Fruit fly (Drosophila melanogaster) whole organism, embryonic: ENCODE data around the gene Nep2.

Experiments
- CG10267 ChIP-seq: fragments of 200-800 bp; sonication (Bioruptor generic); optimal IDR thresholded peaks from 2 replicates; lab custom pipeline; 2018; ENCODE audit warnings: missing biosample characterization, mild to moderate bottlenecking, missing genetic modification characterization, moderate library complexity
- CG10366 ChIP-seq: fragments of 200-800 bp; sonication (Bioruptor generic); IDR thresholded peaks from 2 replicates; pipeline ENCODE4 v1.3.6; 2022; ENCODE audit warnings: missing biosample characterization, missing genetic modification characterization
- CG10462 ChIP-seq: fragments of 200-800 bp; sonication (Bioruptor generic); optimal IDR thresholded peaks from 2 replicates; lab custom pipeline; 2016; ENCODE audit warnings: missing biosample characterization, missing genetic modification characterization
- CG10543 ChIP-seq: fragments of 200-800 bp; sonication (Bioruptor generic); optimal IDR thresholded peaks from 3 replicates; lab custom pipeline; 2017; ENCODE audit warnings: missing biosample characterization, mild to moderate bottlenecking, missing genetic modification characterization, moderate library complexity
- CG11504 ChIP-seq: fragments of 200-800 bp; sonication (Bioruptor generic); optimal IDR thresholded peaks from 3 replicates; lab custom pipeline; 2019; ENCODE audit warnings: missing biosample characterization, mild to moderate bottlenecking, missing genetic modification characterization, moderate library complexity
- CG12659 ChIP-seq: fragments of 200-800 bp; sonication (Bioruptor generic); optimal IDR thresholded peaks from 3 replicates; lab custom pipeline; 2017; ENCODE audit warnings: mild to moderate bottlenecking, missing biosample characterization, missing genetic modification reagents, missing genetic modification characterization
- CG13424 ChIP-seq: fragments of 200-800 bp; sonication (Bioruptor generic); optimal IDR thresholded peaks from 2 replicates; lab custom pipeline; 2019; ENCODE audit warnings: missing biosample characterization, mild to moderate bottlenecking, missing genetic modification characterization, moderate library complexity
- CG16813 ChIP-seq: fragments of 200-800 bp; sonication (Bioruptor generic); IDR thresholded peaks from 3 replicates; pipeline ENCODE4 v1.3.6; 2022; ENCODE audit warnings: missing biosample characterization, missing genetic modification characterization; ENCODE audit not compliant: partially characterized antibody
- CG17186 ChIP-seq: fragments of 200-800 bp; sonication (Bioruptor generic); optimal IDR thresholded peaks from 3 replicates; lab custom pipeline; 2017; ENCODE audit warnings: missing biosample characterization, missing genetic modification reagents, missing genetic modification characterization
- CG17328 ChIP-seq: fragments of 200-800 bp; sonication (Bioruptor generic); IDR thresholded peaks from 2 replicates; pipeline ENCODE4 v1.3.6; 2022; ENCODE audit warnings: missing biosample characterization, missing genetic modification characterization
- CG17359 ChIP-seq: fragments of 200-800 bp; sonication (Bioruptor generic); optimal IDR thresholded peaks from 3 replicates; lab custom pipeline; 2018; ENCODE audit warnings: missing biosample characterization, mild to moderate bottlenecking, missing genetic modification characterization, moderate library complexity
- CG17568 ChIP-seq: fragments of 200-800 bp; sonication (Bioruptor generic); optimal IDR thresholded peaks from 2 replicates; lab custom pipeline; 2018; ENCODE audit warnings: missing biosample characterization, mild to moderate bottlenecking, missing genetic modification characterization, moderate library complexity
- CG18011 ChIP-seq: fragments of 200-800 bp; sonication (Bioruptor generic); optimal IDR thresholded peaks from 2 replicates; lab custom pipeline; 2017; ENCODE audit warnings: missing biosample characterization, missing genetic modification characterization, mild to moderate bottlenecking, moderate library complexity, missing genotype
- CG2120 ChIP-seq: fragments of 200-800 bp; sonication (Bioruptor generic); optimal IDR thresholded peaks from 3 replicates; lab custom pipeline; 2016; ENCODE audit warnings: missing biosample characterization, missing genetic modification characterization
- CG2129 ChIP-seq: fragments of 200-800 bp; sonication (Bioruptor generic); IDR thresholded peaks from 2 replicates; pipeline ENCODE4 v1.3.6; 2022; ENCODE audit warnings: missing biosample characterization, missing genetic modification characterization; ENCODE audit not compliant: partially characterized antibody
- CG2712 ChIP-seq: fragments of 200-800 bp; optimal IDR thresholded peaks from 3 replicates; lab custom pipeline; 2019; ENCODE audit warnings: missing biosample characterization, mild to moderate bottlenecking, missing genetic modification characterization, moderate library complexity
- CG32532 ChIP-seq: fragments of 200-800 bp; sonication (Bioruptor generic); IDR thresholded peaks from 2 replicates; pipeline ENCODE4 v1.3.6; 2022; ENCODE audit warnings: missing biosample characterization, missing genetic modification characterization
- CG32772 ChIP-seq: fragments of 200-800 bp; sonication (Bioruptor generic); IDR thresholded peaks from 2 replicates; pipeline ENCODE4 v1.3.6; 2022; ENCODE audit warnings: missing biosample characterization, missing genetic modification characterization
- CG4730 ChIP-seq: fragments of 200-800 bp; sonication (Bioruptor generic); IDR thresholded peaks from 2 replicates; pipeline ENCODE4 v1.3.6; 2022; ENCODE audit warnings: missing biosample characterization, missing genetic modification characterization
- CG7556 ChIP-seq: fragments of 200-800 bp; sonication (Bioruptor generic); optimal IDR thresholded peaks from 2 replicates; lab custom pipeline; 2017; ENCODE audit warnings: missing biosample characterization, mild to moderate bottlenecking, missing genetic modification characterization
- CG8924 ChIP-seq: fragments of 200-800 bp; optimal IDR thresholded peaks from 3 replicates; lab custom pipeline; 2019; ENCODE audit warnings: missing biosample characterization, mild to moderate bottlenecking, missing genetic modification characterization, moderate library complexity
- Dad ChIP-seq: fragments of 200-800 bp; sonication (Bioruptor generic); optimal IDR thresholded peaks from 3 replicates; lab custom pipeline; 2016; ENCODE audit warnings: missing biosample characterization, missing genetic modification characterization
- Dek ChIP-seq: fragments of 200-800 bp; sonication (Bioruptor generic); optimal IDR thresholded peaks from 3 replicates; lab custom pipeline; 2019; ENCODE audit warnings: missing biosample characterization, mild to moderate bottlenecking, missing genetic modification characterization, moderate library complexity
- E2f2 ChIP-seq: fragments of 200-800 bp; sonication (Bioruptor generic); IDR thresholded peaks from 2 replicates; pipeline ENCODE4 v1.3.6; 2022; ENCODE audit warnings: missing biosample characterization, missing genetic modification characterization
- HHEX ChIP-seq: fragments of 200-800 bp; sonication (Bioruptor generic); optimal IDR thresholded peaks from 3 replicates; lab custom pipeline; 2017; ENCODE audit warnings: missing biosample characterization, mild to moderate bottlenecking, missing genetic modification characterization, missing genetic modification reagents
- Kr ChIP-seq: fragments of 200-800 bp; sonication (Bioruptor generic); optimal IDR thresholded peaks from 2 replicates; lab custom pipeline; 2017; ENCODE audit warnings: missing biosample characterization, mild to moderate bottlenecking, missing genetic modification characterization
- Mes4 ChIP-seq: fragments of 200-800 bp; sonication (Bioruptor generic); optimal IDR thresholded peaks from 2 replicates; lab custom pipeline; 2016; ENCODE audit warnings: missing biosample characterization, missing genetic modification characterization
- Neu2 ChIP-seq: fragments of 200-800 bp; sonication (Bioruptor generic); optimal IDR thresholded peaks from 3 replicates; lab custom pipeline; 2016; ENCODE audit warnings: missing biosample characterization, missing genetic modification characterization, borderline replicate concordance
- NfI ChIP-seq: fragments of 200-800 bp; sonication (Bioruptor generic); optimal IDR thresholded peaks from 3 replicates; lab custom pipeline; 2018; ENCODE audit warnings: missing biosample characterization, mild to moderate bottlenecking, missing genetic modification characterization, moderate library complexity
- Ptx1 ChIP-seq: fragments of 200-800 bp; sonication (Bioruptor generic); IDR thresholded peaks from 2 replicates; pipeline ENCODE4 v1.3.6; 2022; ENCODE audit warnings: missing biosample characterization, missing genetic modification characterization
- Six4 ChIP-seq: fragments of 200-800 bp; sonication (Bioruptor generic); optimal IDR thresholded peaks from 2 replicates; lab custom pipeline; 2016; ENCODE audit warnings: missing biosample characterization, missing genetic modification characterization
- Sox102F ChIP-seq: fragments of 200-800 bp; sonication (Bioruptor generic); optimal IDR thresholded peaks from 2 replicates; lab custom pipeline; 2018; ENCODE audit warnings: missing biosample characterization, mild to moderate bottlenecking, missing genetic modification characterization, moderate library complexity
- Sry-δ ChIP-seq: fragments of 200-800 bp; sonication (Bioruptor generic); optimal IDR thresholded peaks from 2 replicates; lab custom pipeline; 2016; ENCODE audit warnings: missing biosample characterization, missing genetic modification characterization
- TFAM ChIP-seq: fragments of 200-800 bp; sonication (Bioruptor generic); optimal IDR thresholded peaks from 2 replicates; lab custom pipeline; 2017; ENCODE audit warnings: missing biosample characterization, missing genetic modification characterization, inconsistent platforms
- Xrp1 ChIP-seq: fragments of 200-800 bp; sonication (Bioruptor generic); IDR thresholded peaks from 2 replicates; pipeline ENCODE4 v1.3.6; 2022; ENCODE audit warnings: missing biosample characterization, missing genetic modification characterization
- aop ChIP-seq: fragments of 200-800 bp; sonication (Bioruptor generic); IDR thresholded peaks from 2 replicates; pipeline ENCODE4 v1.3.6; 2022; ENCODE audit warnings: missing biosample characterization, missing genetic modification characterization
- bab2 ChIP-seq: fragments of 200-800 bp; sonication (Bioruptor generic); optimal IDR thresholded peaks from 2 replicates; lab custom pipeline; 2016; ENCODE audit warnings: missing biosample characterization, missing genetic modification characterization
- emc ChIP-seq: fragments of 200-800 bp; sonication (Bioruptor generic); optimal IDR thresholded peaks from 2 replicates; lab custom pipeline; 2016; ENCODE audit warnings: missing biosample characterization, missing genetic modification characterization
- fru ChIP-seq: fragments of >200 bp; optimal IDR thresholded peaks from 2 replicates; lab custom pipeline; 2017
- her ChIP-seq: fragments of 200-800 bp; sonication (Bioruptor generic); optimal IDR thresholded peaks from 2 replicates; lab custom pipeline; 2016; ENCODE audit warnings: missing biosample characterization, missing genetic modification characterization
- hkb ChIP-seq, 2 experiments: fragments of 200-800 bp in 1 of 2; fragments of >200 bp in 1 of 2; sonication (Bioruptor generic) in 1 of 2; IDR thresholded peaks in 1 of 2; optimal IDR thresholded peaks in 1 of 2; 2 replicates each; pipeline versions ENCODE4 v1.3.6 to Lab custom; 2017 to 2022; ENCODE audit warnings: missing biosample characterization in 1 of 2, missing genetic modification characterization in 1 of 2
- lmd ChIP-seq: fragments of 200-800 bp; sonication (Bioruptor generic); IDR thresholded peaks from 2 replicates; pipeline ENCODE4 v1.3.6; 2022; ENCODE audit warnings: missing biosample characterization, missing genetic modification characterization
- nerfin-2 ChIP-seq: fragments of 200-800 bp; sonication (Bioruptor generic); IDR thresholded peaks from 2 replicates; pipeline ENCODE4 v1.3.6; 2022; ENCODE audit warnings: missing biosample characterization, missing genetic modification characterization; ENCODE audit not compliant: partially characterized antibody
- pan ChIP-seq, 4 experiments: fragments of >200 bp in 3 of 4; fragments of 200-800 bp in 1 of 4; sonication (Bioruptor generic) in 1 of 4; optimal IDR thresholded peaks in 3 of 4; IDR thresholded peaks in 1 of 4; 2 replicates each; pipeline versions ENCODE4 v1.3.6 to Lab custom; 2017 to 2022; ENCODE audit warnings: missing biosample characterization in 2 of 4, missing genetic modification characterization in 2 of 4, mixed read lengths in 1 of 4
- ranshi ChIP-seq: fragments of 200-800 bp; sonication (Bioruptor generic); IDR thresholded peaks from 2 replicates; pipeline ENCODE4 v1.3.6; 2022; ENCODE audit warnings: missing biosample characterization, missing genetic modification characterization
- ssp ChIP-seq: fragments of 200-800 bp; sonication (Bioruptor generic); IDR thresholded peaks from 2 replicates; pipeline ENCODE4 v1.3.6; 2022; ENCODE audit warnings: missing biosample characterization, missing genetic modification characterization
- stwl ChIP-seq: fragments of 200-800 bp; sonication (Bioruptor generic); optimal IDR thresholded peaks from 3 replicates; lab custom pipeline; 2018; ENCODE audit warnings: missing biosample characterization, mild to moderate bottlenecking, missing genetic modification characterization, moderate library complexity
- tgo ChIP-seq: fragments of 200-800 bp; sonication (Bioruptor generic); IDR thresholded peaks from 3 replicates; pipeline ENCODE4 v1.3.6; 2022; ENCODE audit warnings: missing biosample characterization, missing genetic modification characterization
- z ChIP-seq: fragments of 200-800 bp; sonication (Bioruptor generic); IDR thresholded peaks from 3 replicates; pipeline ENCODE4 v1.3.6; 2022; ENCODE audit warnings: missing biosample characterization, missing genetic modification characterization
- zfh2 ChIP-seq: fragments of 200-800 bp; sonication (Bioruptor generic); optimal IDR thresholded peaks from 2 replicates; lab custom pipeline; 2016; ENCODE audit warnings: missing biosample characterization, missing genetic modification characterization

Nep2 gene

dm6 chr3R:4775371-4775770 lies 43.7 kb upstream of the Nep2 start (continued):
- TF ChIP-seq Ptx1 (peak; percentile 40; the same call in 1 of the 2 replicates), ranshi (0 out of 2 replicates have a peak, but pooled peaks have one; percentile 28), Xrp1 (peak; percentile 49; the same call in 1 of the 2 replicates), zfh2 (GFP tag; lab: Kevin White, UChicago) (peak; percentile 37), CG10366 (peak; percentile 22; the same call in 1 of the 2 replicates), CG2120 (GFP tag; lab: Kevin White, UChicago) (peak; percentile 61), CG2712 (tag; lab: Kevin White, UChicago) (peak; percentile 61), CG12659 (peak; percentile 56), nerfin-2 (GFP tag; lab: Robert Waterston, UW) (no peak), CG11504 (tag; lab: Kevin White, UChicago) (no peak), CG17328 (GFP tag; lab: Robert Waterston, UW) (peak; percentile 43), her (peak; percentile 98), CG4730 (GFP tag; lab: Robert Waterston, UW) (no peak), emc (GFP tag; lab: Kevin White, UChicago) (no peak), CG10267 (tag; lab: Kevin White, UChicago) (peak; percentile 43), pan (optimal IDR thresholded peaks at IDR 0.05; lab: Kevin White, UChicago) (no peak), pan (GFP tag; optimal IDR thresholded peaks at IDR 0.05 in 1 of 2, IDR thresholded peaks at IDR 0.05 in 1 of 2) (peak in 1 of 2 experiments; percentile 33), CG32532 (GFP tag; lab: Robert Waterston, UW) (peak; percentile 59), z (GFP tag; lab: Robert Waterston, UW) (no peak), tgo (GFP tag; lab: Robert Waterston, UW) (peak; percentile 41; the same call in 1 of the 3 replicates), lmd (GFP tag; lab: Robert Waterston, UW) (peak; percentile 32; the same call in 1 of the 2 replicates), CG17186 (GFP tag; lab: Kevin White, UChicago) (peak; percentile 37), TFAM (GFP tag; lab: Kevin White, UChicago) (no peak), CG7556 (GFP tag; lab: Kevin White, UChicago) (no peak), ssp (GFP tag; lab: Robert Waterston, UW) (peak; percentile 96), Mes4 (GFP tag; lab: Kevin White, UChicago) (peak; percentile 27), CG16813 (GFP tag; lab: Robert Waterston, UW) (no peak), Dad (GFP tag; lab: Kevin White, UChicago) (no peak), Sox102F (GFP tag; lab: Kevin White, UChicago) (peak; percentile 47), CG18011 (GFP tag; lab: Kevin White, UChicago) (no peak), Six4 (GFP tag; lab: Kevin White, UChicago) (no peak), hkb (optimal IDR thresholded peaks at IDR 0.05; lab: Kevin White, UChicago) (no peak), hkb (GFP tag; IDR thresholded peaks at IDR 0.05; lab: Robert Waterston, UW) (peak; percentile 54; the same call in 1 of the 2 replicates), bab2 (GFP tag; lab: Kevin White, UChicago) (peak; percentile 20), stwl (tag; lab: Kevin White, UChicago) (peak; percentile 79), Sry-δ (GFP tag; lab: Kevin White, UChicago) (peak; percentile 17), fru (lab: Kevin White, UChicago) (no peak), Dek (tag; lab: Kevin White, UChicago) (peak; percentile 11), CG2129 (GFP tag; lab: Robert Waterston, UW) (no peak), CG10462 (GFP tag; lab: Kevin White, UChicago) (no peak), NfI (peak; percentile 18), Kr (GFP tag; lab: Kevin White, UChicago) (no peak), Neu2 (no peak), HHEX (peak; percentile 25), CG10543 (GFP tag; lab: Kevin White, UChicago) (no peak), CG17359 (peak; percentile 54), CG17568 (GFP tag; lab: Kevin White, UChicago) (no peak), CG32772 (no peak), aop (GFP tag; lab: Robert Waterston, UW) (no peak), CG13424 (peak; percentile 49), E2f2 (GFP tag; lab: Robert Waterston, UW) (peak; percentile 43), CG8924 (peak; percentile 26)
